Fruit fly (Drosophila melanogaster) whole organism, embryonic: ENCODE data around the gene CG18213.

Source experiments
- Asciz ChIP-seq: fragments of 200-800 bp; sonication (Bioruptor generic); optimal IDR thresholded peaks from 2 replicates; lab custom pipeline; 2017; ENCODE audit warnings: missing biosample characterization, mild to moderate bottlenecking, missing genetic modification characterization, missing genetic modification reagents
- Blimp-1 ChIP-seq: fragments of 200-800 bp; sonication (Bioruptor generic); optimal IDR thresholded peaks from 3 replicates; lab custom pipeline; 2018; ENCODE audit warnings: missing biosample characterization, missing genetic modification characterization, mild to moderate bottlenecking, moderate library complexity, missing genetic modification reagents
- CG10147 ChIP-seq: fragments of 200-800 bp; sonication (Bioruptor generic); optimal IDR thresholded peaks from 2 replicates; lab custom pipeline; 2019; ENCODE audit warnings: missing biosample characterization, mild to moderate bottlenecking, missing genetic modification characterization, moderate library complexity
- CG10274 ChIP-seq: fragments of 200-800 bp; sonication (Bioruptor generic); optimal IDR thresholded peaks from 3 replicates; lab custom pipeline; 2017; ENCODE audit warnings: missing biosample characterization, mild to moderate bottlenecking, missing genetic modification characterization
- CG10654 ChIP-seq: fragments of 200-800 bp; sonication (Bioruptor generic); optimal IDR thresholded peaks from 2 replicates; lab custom pipeline; 2016; ENCODE audit warnings: missing biosample characterization, missing genetic modification characterization
- CG11093 ChIP-seq: fragments of 200-800 bp; sonication (Bioruptor generic); IDR thresholded peaks from 3 replicates; pipeline ENCODE4 v1.3.6; 2022; ENCODE audit warnings: missing biosample characterization, missing genetic modification characterization
- CG12391 ChIP-seq: fragments of 200-800 bp; sonication (Bioruptor generic); optimal IDR thresholded peaks from 3 replicates; lab custom pipeline; 2018; ENCODE audit warnings: missing biosample characterization, mild to moderate bottlenecking, missing genetic modification characterization, moderate library complexity
- CG13775 ChIP-seq: fragments of 200-800 bp; sonication (Bioruptor generic); optimal IDR thresholded peaks from 3 replicates; lab custom pipeline; 2017; ENCODE audit warnings: missing biosample characterization, mild to moderate bottlenecking, missing genetic modification characterization
- CG14710 ChIP-seq: fragments of 200-800 bp; sonication (Bioruptor generic); optimal IDR thresholded peaks from 3 replicates; lab custom pipeline; 2019; ENCODE audit warnings: missing biosample characterization, mild to moderate bottlenecking, missing genetic modification characterization, moderate library complexity
- CG15479 ChIP-seq: fragments of 200-800 bp; sonication (Bioruptor generic); optimal IDR thresholded peaks from 3 replicates; lab custom pipeline; 2019; ENCODE audit warnings: missing biosample characterization, mild to moderate bottlenecking, missing genetic modification characterization, moderate library complexity
- CG1647 ChIP-seq: fragments of 200-800 bp; sonication (Bioruptor generic); optimal IDR thresholded peaks from 3 replicates; lab custom pipeline; 2016; ENCODE audit warnings: missing biosample characterization, missing genetic modification characterization
- CG18262 ChIP-seq: fragments of 200-800 bp; optimal IDR thresholded peaks from 3 replicates; lab custom pipeline; 2019; ENCODE audit warnings: missing biosample characterization, mild to moderate bottlenecking, missing genetic modification characterization, moderate library complexity
- CG2712 ChIP-seq: fragments of 200-800 bp; optimal IDR thresholded peaks from 3 replicates; lab custom pipeline; 2019; ENCODE audit warnings: missing biosample characterization, mild to moderate bottlenecking, missing genetic modification characterization, moderate library complexity
- CG30020 ChIP-seq: fragments of 200-800 bp; optimal IDR thresholded peaks from 2 replicates; lab custom pipeline; 2019; ENCODE audit warnings: missing biosample characterization, mild to moderate bottlenecking, missing genetic modification characterization, moderate library complexity
- CG30403 ChIP-seq: fragments of 200-800 bp; sonication (Bioruptor generic); optimal IDR thresholded peaks from 3 replicates; lab custom pipeline; 2016; ENCODE audit warnings: missing biosample characterization, missing genetic modification characterization
- CG33213 ChIP-seq: fragments of 200-800 bp; sonication (Bioruptor generic); optimal IDR thresholded peaks from 3 replicates; lab custom pipeline; 2016; ENCODE audit warnings: missing biosample characterization, missing genetic modification characterization
- CG4328 ChIP-seq: fragments of 200-800 bp; sonication (Bioruptor generic); optimal IDR thresholded peaks from 3 replicates; lab custom pipeline; 2017; ENCODE audit warnings: missing biosample characterization, missing genetic modification reagents, missing genetic modification characterization
- CG4404 ChIP-seq: fragments of 200-800 bp; sonication (Bioruptor generic); IDR thresholded peaks from 2 replicates; pipeline ENCODE4 v1.3.6; 2022; ENCODE audit warnings: missing biosample characterization, missing genetic modification characterization
- CG4424 ChIP-seq: fragments of 200-800 bp; sonication (Bioruptor generic); optimal IDR thresholded peaks from 3 replicates; lab custom pipeline; 2016; ENCODE audit warnings: missing biosample characterization, missing genetic modification characterization
- CG6654 ChIP-seq: fragments of 200-800 bp; sonication (Bioruptor generic); optimal IDR thresholded peaks from 2 replicates; lab custom pipeline; 2017; ENCODE audit warnings: missing biosample characterization, mild to moderate bottlenecking, missing genetic modification characterization
- CG6689 ChIP-seq: fragments of 200-800 bp; sonication (Bioruptor generic); IDR thresholded peaks from 2 replicates; pipeline ENCODE4 v1.3.6; 2022; ENCODE audit warnings: missing biosample characterization, missing genetic modification characterization
- CG8388 ChIP-seq: fragments of 200-800 bp; sonication (Bioruptor generic); optimal IDR thresholded peaks from 2 replicates; lab custom pipeline; 2019; ENCODE audit warnings: missing biosample characterization, mild to moderate bottlenecking, missing genetic modification characterization, moderate library complexity
- CG9437 ChIP-seq: fragments of 200-800 bp; sonication (Bioruptor generic); optimal IDR thresholded peaks from 2 replicates; lab custom pipeline; 2018; ENCODE audit warnings: missing biosample characterization, mild to moderate bottlenecking, missing genetic modification characterization
- CG9609 ChIP-seq: fragments of 200-800 bp; sonication (Bioruptor generic); optimal IDR thresholded peaks from 3 replicates; lab custom pipeline; 2016; ENCODE audit warnings: missing biosample characterization, missing genetic modification characterization
- CHES-1-like ChIP-seq: fragments of 200-800 bp; sonication (Bioruptor generic); optimal IDR thresholded peaks from 2 replicates; lab custom pipeline; 2016; ENCODE audit warnings: missing biosample characterization, missing genetic modification characterization
- Dad ChIP-seq: fragments of 200-800 bp; sonication (Bioruptor generic); optimal IDR thresholded peaks from 3 replicates; lab custom pipeline; 2016; ENCODE audit warnings: missing biosample characterization, missing genetic modification characterization
- MBD-R2 ChIP-seq: fragments of 200-800 bp; sonication (Bioruptor generic); IDR thresholded peaks from 2 replicates; pipeline ENCODE4 v1.3.6; 2022; ENCODE audit warnings: missing biosample characterization, missing genetic modification characterization
- Mes4 ChIP-seq: fragments of 200-800 bp; sonication (Bioruptor generic); optimal IDR thresholded peaks from 2 replicates; lab custom pipeline; 2016; ENCODE audit warnings: missing biosample characterization, missing genetic modification characterization
- NK7.1 ChIP-seq: fragments of 200-800 bp; sonication (Bioruptor generic); optimal IDR thresholded peaks from 3 replicates; lab custom pipeline; 2016; ENCODE audit warnings: missing biosample characterization, missing genetic modification characterization
- Nf-YB ChIP-seq: fragments of 200-800 bp; sonication (Bioruptor generic); optimal IDR thresholded peaks from 3 replicates; lab custom pipeline; 2019; ENCODE audit warnings: missing biosample characterization, mild to moderate bottlenecking, missing genetic modification characterization, moderate library complexity
- Oli ChIP-seq: fragments of 200-800 bp; sonication (Bioruptor generic); optimal IDR thresholded peaks from 2 replicates; lab custom pipeline; 2018; ENCODE audit warnings: missing biosample characterization, mild to moderate bottlenecking, missing genetic modification characterization, moderate library complexity
- Ptx1 ChIP-seq: fragments of 200-800 bp; sonication (Bioruptor generic); IDR thresholded peaks from 2 replicates; pipeline ENCODE4 v1.3.6; 2022; ENCODE audit warnings: missing biosample characterization, missing genetic modification characterization
- Xrp1 ChIP-seq: fragments of 200-800 bp; sonication (Bioruptor generic); IDR thresholded peaks from 2 replicates; pipeline ENCODE4 v1.3.6; 2022; ENCODE audit warnings: missing biosample characterization, missing genetic modification characterization
- aop ChIP-seq: fragments of 200-800 bp; sonication (Bioruptor generic); IDR thresholded peaks from 2 replicates; pipeline ENCODE4 v1.3.6; 2022; ENCODE audit warnings: missing biosample characterization, missing genetic modification characterization
- chinmo ChIP-seq: fragments of 200-800 bp; sonication (Bioruptor generic); IDR thresholded peaks from 4 replicates; pipeline ENCODE4 v1.3.6; 2022; ENCODE audit warnings: missing biosample characterization, missing genetic modification characterization; ENCODE audit not compliant: partially characterized antibody
- crp ChIP-seq, 2 experiments: fragments of 200-800 bp; sonication (Bioruptor generic); optimal IDR thresholded peaks; 2 replicates in 1 of 2; 3 replicates in 1 of 2; lab custom pipeline; 2017; ENCODE audit warnings: missing biosample characterization in 2 of 2, missing genetic modification characterization in 2 of 2, mild to moderate bottlenecking in 1 of 2, moderate library complexity in 1 of 2
- fd64A ChIP-seq: fragments of 200-800 bp; sonication (Bioruptor generic); optimal IDR thresholded peaks from 3 replicates; lab custom pipeline; 2018; ENCODE audit warnings: missing biosample characterization, mild to moderate bottlenecking, missing genetic modification characterization
- gce ChIP-seq: fragments of 200-800 bp; sonication (Bioruptor generic); IDR thresholded peaks from 3 replicates; pipeline ENCODE4 v1.3.6; 2022; ENCODE audit warnings: missing biosample characterization, missing genetic modification characterization
- gem ChIP-seq: fragments of 200-800 bp; sonication (Bioruptor generic); optimal IDR thresholded peaks from 2 replicates; lab custom pipeline; 2019; ENCODE audit warnings: missing biosample characterization, mild to moderate bottlenecking, missing genetic modification characterization, moderate library complexity
- grau ChIP-seq: fragments of 200-800 bp; optimal IDR thresholded peaks from 3 replicates; lab custom pipeline; 2019; ENCODE audit warnings: missing biosample characterization, mild to moderate bottlenecking, missing genetic modification characterization, moderate library complexity
- gsb ChIP-seq: fragments of 200-800 bp; sonication (Bioruptor generic); IDR thresholded peaks from 2 replicates; pipeline ENCODE4 v1.3.6; 2022; ENCODE audit warnings: missing biosample characterization, missing genetic modification characterization
- ken ChIP-seq: fragments of 200-800 bp; sonication (Bioruptor generic); IDR thresholded peaks from 3 replicates; pipeline ENCODE4 v1.3.6; 2022; ENCODE audit warnings: missing biosample characterization, missing genetic modification characterization
- klu ChIP-seq: fragments of 200-800 bp; sonication (Bioruptor generic); IDR thresholded peaks from 2 replicates; pipeline ENCODE4 v1.3.6; 2022; ENCODE audit warnings: missing biosample characterization, missing genetic modification characterization
- lbe ChIP-seq: fragments of 200-800 bp; sonication (Bioruptor generic); optimal IDR thresholded peaks from 2 replicates; lab custom pipeline; 2016; ENCODE audit warnings: missing biosample characterization, mild to moderate bottlenecking, missing genetic modification characterization
- nom ChIP-seq: fragments of 200-800 bp; sonication (Bioruptor generic); optimal IDR thresholded peaks from 2 replicates; lab custom pipeline; 2017; ENCODE audit warnings: missing biosample characterization, missing genetic modification characterization, mild to moderate bottlenecking, moderate library complexity, missing genetic modification reagents
- psq ChIP-seq: fragments of 200-800 bp; sonication (Bioruptor generic); optimal IDR thresholded peaks from 2 replicates; lab custom pipeline; 2017; ENCODE audit warnings: missing biosample characterization, missing genetic modification characterization
- rib ChIP-seq: fragments of 200-800 bp; sonication (Bioruptor generic); IDR thresholded peaks from 2 replicates; pipeline ENCODE4 v1.3.6; 2022; ENCODE audit warnings: missing biosample characterization, missing genetic modification characterization
- ro ChIP-seq: fragments of 200-800 bp; sonication (Bioruptor generic); IDR thresholded peaks from 2 replicates; pipeline ENCODE4 v1.3.6; 2022; ENCODE audit warnings: missing biosample characterization, missing genetic modification characterization
- sc ChIP-seq, 3 experiments: fragments of >200 bp in 2 of 3; fragments of 200-800 bp in 1 of 3; sonication (Bioruptor generic) in 1 of 3; optimal IDR thresholded peaks; 2 replicates in 2 of 3; 3 replicates in 1 of 3; lab custom pipeline; 2017; ENCODE audit warnings: mild to moderate bottlenecking in 1 of 3, missing biosample characterization in 1 of 3, missing genetic modification characterization in 1 of 3, missing genetic modification reagents in 1 of 3
- unpg ChIP-seq: fragments of 200-800 bp; sonication (Bioruptor generic); optimal IDR thresholded peaks from 3 replicates; lab custom pipeline; 2018; ENCODE audit warnings: missing biosample characterization, mild to moderate bottlenecking, missing genetic modification characterization, moderate library complexity

Gene CG18213

dm6 chr3R:17081359-17081935, 41.4 kb upstream of the CG18213 start (continued):
- TF ChIP-seq CHES-1-like: no peak
- TF ChIP-seq CG10654 (GFP tag; lab: Kevin White, UChicago): no peak
- no peak for TF ChIP-seq psq (GFP tag; lab: Kevin White, UChicago)
- TF ChIP-seq CG15479 (GFP tag; lab: Kevin White, UChicago): peak; percentile 79
- TF ChIP-seq CG1647: no peak
- no peak for TF ChIP-seq grau
- TF ChIP-seq CG13775: no peak
- TF ChIP-seq CG10274 (GFP tag; lab: Kevin White, UChicago): no peak
- no peak for TF ChIP-seq nom (GFP tag; lab: Kevin White, UChicago)
- no peak for TF ChIP-seq CG4404 (GFP tag; lab: Robert Waterston, UW)
- TF ChIP-seq fd64A: no peak
- TF ChIP-seq CG18262 (tag; lab: Kevin White, UChicago): peak; percentile 52
- peak; percentile 9 for TF ChIP-seq CG9437 (GFP tag; lab: Kevin White, UChicago)
- peak; percentile 64 for TF ChIP-seq gem (tag; lab: Kevin White, UChicago)
- no peak for TF ChIP-seq Mes4 (GFP tag; lab: Kevin White, UChicago)
- no peak for TF ChIP-seq sc (optimal IDR thresholded peaks at IDR 0.05; lab: Kevin White, UChicago)
- peak; percentile 6 for TF ChIP-seq sc (GFP tag; optimal IDR thresholded peaks at IDR 0.05; lab: Kevin White, UChicago)
- no peak; the same call in 1 of the 2 replicates for TF ChIP-seq Ptx1
- TF ChIP-seq CG6689 (GFP tag; lab: Robert Waterston, UW): no peak
- no peak for TF ChIP-seq rib
- no peak for TF ChIP-seq gce (GFP tag; lab: Robert Waterston, UW)
- peak; percentile 24 for TF ChIP-seq Oli (tag; lab: Kevin White, UChicago)
- TF ChIP-seq lbe (GFP tag; lab: Kevin White, UChicago): no peak
- TF ChIP-seq unpg (GFP tag; lab: Kevin White, UChicago): no peak
- TF ChIP-seq aop (GFP tag; lab: Robert Waterston, UW): no peak
- no peak for TF ChIP-seq CG10147 (GFP tag; lab: Kevin White, UChicago)
- no peak for TF ChIP-seq klu (GFP tag; lab: Robert Waterston, UW)
- no peak for TF ChIP-seq CG6654
- peak; percentile 34 for TF ChIP-seq CG8388 (GFP tag; lab: Kevin White, UChicago)
- no peak for TF ChIP-seq CG9609 (GFP tag; lab: Kevin White, UChicago)
- no peak for TF ChIP-seq ro
- no peak for TF ChIP-seq ken
- no peak for TF ChIP-seq CG33213 (GFP tag; lab: Kevin White, UChicago)
- TF ChIP-seq CG30403 (GFP tag; lab: Kevin White, UChicago): peak; percentile 3
- TF ChIP-seq CG2712 (tag; lab: Kevin White, UChicago): peak; percentile 57
- no peak for TF ChIP-seq Asciz (GFP tag; lab: Kevin White, UChicago)
- TF ChIP-seq Nf-YB (GFP tag; lab: Kevin White, UChicago): no peak
- TF ChIP-seq gsb (GFP tag; lab: Robert Waterston, UW): no peak
- peak; percentile 61 for TF ChIP-seq Blimp-1 (GFP tag; lab: Kevin White, UChicago)
- TF ChIP-seq NK7.1 (GFP tag; lab: Kevin White, UChicago): no peak
- no peak for TF ChIP-seq chinmo (GFP tag; lab: Robert Waterston, UW)
- TF ChIP-seq CG4328 (GFP tag; lab: Kevin White, UChicago): no peak
- no peak for TF ChIP-seq CG11093 (GFP tag; lab: Robert Waterston, UW)
- TF ChIP-seq Dad (GFP tag; lab: Kevin White, UChicago): no peak
- no peak for TF ChIP-seq MBD-R2 (GFP tag; lab: Robert Waterston, UW)
- TF ChIP-seq crp (GFP tag; optimal IDR thresholded peaks at IDR 0.05; lab: Kevin White, UChicago): no peak
- TF ChIP-seq Xrp1 (GFP tag; lab: Robert Waterston, UW): peak; percentile 28; the same call in 1 of the 2 replicates
- no peak for TF ChIP-seq CG4424 (GFP tag; lab: Kevin White, UChicago)
- peak; percentile 14 for TF ChIP-seq CG14710 (tag; lab: Kevin White, UChicago)
- TF ChIP-seq CG30020: no peak
- peak; percentile 27 for TF ChIP-seq CG12391
